Worm (Caenorhabditis elegans): ENCODE measurements around the gene hars-1.

hars-1 gene

ce11 chrIV:10870158-10870557, 11.4 kb downstream of the hars-1 start:
- TF ChIP-seq ref-1 (GFP tag; conservative IDR thresholded peaks at IDR 0.05) (no peak), flt-1 (GFP tag; IDR thresholded peaks at IDR 0.05) (0 out of 2 replicates have a peak, but pooled peaks have one; percentile 4)

ce11 chrIV:10874527-10874926, 15.8 kb downstream of the hars-1 start, which contains the start of gene F13E9.12:
TSS of gene F13E9.12 (minus strand) at chrIV:10874627.
- TF ChIP-seq flt-1 (GFP tag; IDR thresholded peaks at IDR 0.05) = no peak
- TF ChIP-seq klf-2 (GFP tag; conservative IDR thresholded peaks at IDR 0.05) = no peak
- no peak for TF ChIP-seq ztf-23 (GFP tag; IDR thresholded peaks at IDR 0.05)
- no peak for TF ChIP-seq med-1 (GFP tag; optimal IDR thresholded peaks at IDR 0.05; ENCODE audit: insufficient read depth)
- TF ChIP-seq ref-1 (GFP tag; conservative IDR thresholded peaks at IDR 0.05) = no peak
- no peak for TF ChIP-seq cog-1 (tag; optimal IDR thresholded peaks at IDR 0.05)
- no peak for TF ChIP-seq T22C8.4 (GFP tag; IDR thresholded peaks at IDR 0.05)
- TF ChIP-seq ztf-29 (GFP tag; IDR thresholded peaks at IDR 0.05) = no peak
- no peak for TF ChIP-seq tab-1 (GFP tag; IDR thresholded peaks at IDR 0.05)

ce11 chrIV:10876844-10877243, 18.1 kb downstream of the hars-1 start, which contains the start of gene fipr-14:
TSS of gene fipr-14 (plus strand) at chrIV:10877144.
- no peak for TF ChIP-seq tab-1 (GFP tag; IDR thresholded peaks at IDR 0.05)
- no peak for TF ChIP-seq klf-2 (GFP tag; conservative IDR thresholded peaks at IDR 0.05)
- TF ChIP-seq T22C8.4 (GFP tag; IDR thresholded peaks at IDR 0.05) = no peak

ce11 chrIV:10879542-10879941, 20.8 kb downstream of the hars-1 start, which contains the start of gene sdz-13:
TSS of gene sdz-13 (minus strand) at chrIV:10879642.
- TF ChIP-seq flt-1 (GFP tag; IDR thresholded peaks at IDR 0.05) (no peak), cog-1 (tag; optimal IDR thresholded peaks at IDR 0.05) (no peak), tab-1 (GFP tag; IDR thresholded peaks at IDR 0.05) (no peak), ztf-29 (GFP tag; IDR thresholded peaks at IDR 0.05) (no peak)

- TF ChIP-seq ztf-29 (GFP tag; IDR thresholded peaks at IDR 0.05) = no peak
- TF ChIP-seq med-1 (GFP tag; optimal IDR thresholded peaks at IDR 0.05; ENCODE audit: insufficient read depth) = no peak
- no peak for TF ChIP-seq tab-1 (GFP tag; IDR thresholded peaks at IDR 0.05)
- TF ChIP-seq cog-1 (tag; optimal IDR thresholded peaks at IDR 0.05) = no peak
- TF ChIP-seq ztf-23 (GFP tag; IDR thresholded peaks at IDR 0.05) = no peak
- no peak for TF ChIP-seq flt-1 (GFP tag; IDR thresholded peaks at IDR 0.05)
- TF ChIP-seq T22C8.4 (GFP tag; IDR thresholded peaks at IDR 0.05) = no peak
Observed at ce11 chrIV:10880264-10880663, 21.5 kb downstream of the hars-1 start, which contains the start of gene fipr-15. TSS of gene fipr-15 (plus strand) at chrIV:10880564.

- TF ChIP-seq klf-2 (GFP tag; conservative IDR thresholded peaks at IDR 0.05) = no peak
Observed at ce11 chrIV:10881230-10881629, 22.5 kb downstream of the hars-1 start, which contains the start of gene F13E9.13. TSS of gene F13E9.13 (plus strand) at chrIV:10881546.

ce11 chrIV:10884263-10884662, 25.5 kb downstream of the hars-1 start, which contains the start of gene F13E9.5:
TSS of gene F13E9.5 (minus strand) at chrIV:10884363.
- TF ChIP-seq flt-1 (GFP tag; IDR thresholded peaks at IDR 0.05) (no peak), ztf-23 (GFP tag; IDR thresholded peaks at IDR 0.05) (no peak), cog-1 (tag; optimal IDR thresholded peaks at IDR 0.05) (no peak)

- TF ChIP-seq ref-1 (GFP tag; conservative IDR thresholded peaks at IDR 0.05) (no peak), klf-2 (GFP tag; conservative IDR thresholded peaks at IDR 0.05) (no peak)
Observed at ce11 chrIV:10885915-10886314, 27.2 kb downstream of the hars-1 start, which contains the start of gene srlf-11. TSS of gene srlf-11 (minus strand) at chrIV:10886015.

- TF ChIP-seq ztf-29 (GFP tag; IDR thresholded peaks at IDR 0.05) (no peak), ref-1 (GFP tag; conservative IDR thresholded peaks at IDR 0.05) (no peak), ztf-23 (GFP tag; IDR thresholded peaks at IDR 0.05) (no peak), cog-1 (tag; optimal IDR thresholded peaks at IDR 0.05) (no peak), T22C8.4 (GFP tag; IDR thresholded peaks at IDR 0.05) (no peak), tab-1 (GFP tag; IDR thresholded peaks at IDR 0.05) (no peak), klf-2 (GFP tag; conservative IDR thresholded peaks at IDR 0.05) (no peak), med-1 (GFP tag; optimal IDR thresholded peaks at IDR 0.05; ENCODE audit: insufficient read depth) (no peak), flt-1 (GFP tag; IDR thresholded peaks at IDR 0.05) (no peak)
Observed at ce11 chrIV:10887285-10887684, 28.5 kb downstream of the hars-1 start, which contains the start of gene F13E9.16. TSS of gene F13E9.16 (minus strand) at chrIV:10887385.

ce11 chrIV:10889820-10890462, 31.2 kb downstream of the hars-1 start, which contains the start of gene F13E9.15:
TSS of gene F13E9.15 (minus strand) at chrIV:10889870.
- TF ChIP-seq ref-1 (GFP tag; conservative IDR thresholded peaks at IDR 0.05) (no peak), ztf-23 (GFP tag; IDR thresholded peaks at IDR 0.05) (no peak), tab-1 (GFP tag; IDR thresholded peaks at IDR 0.05) (no peak), flt-1 (GFP tag; IDR thresholded peaks at IDR 0.05) (no peak), klf-2 (GFP tag; conservative IDR thresholded peaks at IDR 0.05) (no peak), ztf-29 (GFP tag; IDR thresholded peaks at IDR 0.05) (no peak), cog-1 (tag; optimal IDR thresholded peaks at IDR 0.05) (no peak), med-1 (GFP tag; optimal IDR thresholded peaks at IDR 0.05; ENCODE audit: insufficient read depth) (no peak), T22C8.4 (GFP tag; IDR thresholded peaks at IDR 0.05) (no peak)

- TF ChIP-seq med-1 (GFP tag; optimal IDR thresholded peaks at IDR 0.05; ENCODE audit: insufficient read depth) (no peak), klf-2 (GFP tag; conservative IDR thresholded peaks at IDR 0.05) (no peak), T22C8.4 (GFP tag; IDR thresholded peaks at IDR 0.05) (no peak), ref-1 (GFP tag; conservative IDR thresholded peaks at IDR 0.05) (no peak), cog-1 (tag; optimal IDR thresholded peaks at IDR 0.05) (no peak), ztf-29 (GFP tag; IDR thresholded peaks at IDR 0.05) (no peak), ztf-23 (GFP tag; IDR thresholded peaks at IDR 0.05) (no peak)
Observed at ce11 chrIV:10891993-10892392, 33.2 kb downstream of the hars-1 start, which contains the start of gene srlf-12. TSS of gene srlf-12 (minus strand) at chrIV:10892093.
